Fruit fly (Drosophila melanogaster) whole organism, embryonic: ENCODE measurements around the gene CG32369.
A peak's percentile ranks its signal among the peaks of the same experiment; 100 is the strongest.

Experiments used
- Antp ChIP-seq: fragments of 200-800 bp; sonication (Bioruptor generic); optimal IDR thresholded peaks from 3 replicates; lab custom pipeline; 2016; ENCODE audit warnings: missing biosample characterization, missing genetic modification characterization
- Asciz ChIP-seq: fragments of 200-800 bp; sonication (Bioruptor generic); optimal IDR thresholded peaks from 2 replicates; lab custom pipeline; 2017; ENCODE audit warnings: missing biosample characterization, mild to moderate bottlenecking, missing genetic modification characterization, missing genetic modification reagents
- CG10321 ChIP-seq: fragments of 200-800 bp; sonication (Bioruptor generic); IDR thresholded peaks from 2 replicates; pipeline ENCODE4 v1.3.6; 2022; ENCODE audit warnings: missing biosample characterization, missing genetic modification characterization
- CG11398 ChIP-seq: fragments of 200-800 bp; sonication (Bioruptor generic); optimal IDR thresholded peaks from 2 replicates; lab custom pipeline; 2016; ENCODE audit warnings: missing biosample characterization, missing genetic modification characterization
- CG11723 ChIP-seq: fragments of 200-800 bp; sonication (Bioruptor generic); optimal IDR thresholded peaks from 2 replicates; lab custom pipeline; 2017; ENCODE audit warnings: missing biosample characterization, mild to moderate bottlenecking, missing genetic modification characterization
- CG12236 ChIP-seq: fragments of 200-800 bp; sonication (Bioruptor generic); optimal IDR thresholded peaks from 2 replicates; lab custom pipeline; 2016; ENCODE audit warnings: missing biosample characterization, missing genetic modification characterization
- CG16863 ChIP-seq: fragments of 200-800 bp; sonication (Bioruptor generic); optimal IDR thresholded peaks from 3 replicates; lab custom pipeline; 2016; ENCODE audit warnings: missing biosample characterization, missing genetic modification characterization
- CG2875 ChIP-seq: fragments of 200-800 bp; sonication (Bioruptor generic); optimal IDR thresholded peaks from 2 replicates; lab custom pipeline; 2017; ENCODE audit warnings: missing biosample characterization, mild to moderate bottlenecking, missing genetic modification characterization, missing genetic modification reagents
- CG30431 ChIP-seq: fragments of 200-800 bp; sonication (Bioruptor generic); optimal IDR thresholded peaks from 2 replicates; lab custom pipeline; 2017; ENCODE audit warnings: missing biosample characterization, missing genetic modification characterization
- CG3065 ChIP-seq: fragments of 200-800 bp; sonication (Bioruptor generic); optimal IDR thresholded peaks from 2 replicates; lab custom pipeline; 2016; ENCODE audit warnings: missing biosample characterization, missing genetic modification characterization
- CG43689 ChIP-seq: fragments of 200-800 bp; sonication (Bioruptor generic); IDR thresholded peaks from 2 replicates; pipeline ENCODE4 v1.3.6; 2022; ENCODE audit warnings: missing biosample characterization, missing genetic modification characterization
- CHES-1-like ChIP-seq: fragments of 200-800 bp; sonication (Bioruptor generic); optimal IDR thresholded peaks from 2 replicates; lab custom pipeline; 2016; ENCODE audit warnings: missing biosample characterization, missing genetic modification characterization
- Chrac-16 ChIP-seq: fragments of 200-800 bp; sonication (Bioruptor generic); optimal IDR thresholded peaks from 3 replicates; lab custom pipeline; 2016; ENCODE audit warnings: missing biosample characterization, missing genetic modification characterization
- CrebB ChIP-seq: fragments of 200-800 bp; sonication (Bioruptor generic); optimal IDR thresholded peaks from 3 replicates; lab custom pipeline; 2018; ENCODE audit warnings: missing biosample characterization, mild to moderate bottlenecking, missing genetic modification characterization
- Dad ChIP-seq: fragments of 200-800 bp; sonication (Bioruptor generic); optimal IDR thresholded peaks from 3 replicates; lab custom pipeline; 2016; ENCODE audit warnings: missing biosample characterization, missing genetic modification characterization
- Dek ChIP-seq: fragments of 200-800 bp; sonication (Bioruptor generic); optimal IDR thresholded peaks from 3 replicates; lab custom pipeline; 2019; ENCODE audit warnings: missing biosample characterization, mild to moderate bottlenecking, missing genetic modification characterization, moderate library complexity
- Drgx ChIP-seq: fragments of 200-800 bp; sonication (Bioruptor generic); IDR thresholded peaks from 2 replicates; pipeline ENCODE4 v1.3.6; 2022; ENCODE audit warnings: missing biosample characterization, missing genetic modification characterization
- Hand ChIP-seq: fragments of 200-800 bp; sonication (Bioruptor generic); optimal IDR thresholded peaks from 2 replicates; lab custom pipeline; 2017; ENCODE audit warnings: mild to moderate bottlenecking, missing biosample characterization, missing genetic modification reagents, missing genetic modification characterization
- Hr39 ChIP-seq: fragments of >200 bp; optimal IDR thresholded peaks from 2 replicates; lab custom pipeline; 2017
- Hr78 ChIP-seq, 2 experiments: fragments of 200-800 bp in 1 of 2; fragments of >200 bp in 1 of 2; sonication (Bioruptor generic) in 1 of 2; optimal IDR thresholded peaks; 2 replicates each; lab custom pipeline; 2017 to 2019; ENCODE audit warnings: missing biosample characterization in 2 of 2, missing genetic modification characterization in 2 of 2, mild to moderate bottlenecking in 1 of 2, moderate library complexity in 1 of 2
- MESR4 ChIP-seq: fragments of 200-800 bp; sonication (Bioruptor generic); optimal IDR thresholded peaks from 2 replicates; lab custom pipeline; 2018; ENCODE audit warnings: missing biosample characterization, mild to moderate bottlenecking, missing genetic modification characterization, moderate library complexity
- Nf-YC ChIP-seq: fragments of 200-800 bp; optimal IDR thresholded peaks from 3 replicates; lab custom pipeline; 2019; ENCODE audit warnings: missing biosample characterization, mild to moderate bottlenecking, missing genetic modification characterization, moderate library complexity
- Scr ChIP-seq: fragments of 200-800 bp; sonication (Bioruptor generic); IDR thresholded peaks from 2 replicates; pipeline ENCODE4 v1.3.6; 2022; ENCODE audit warnings: missing biosample characterization, missing genetic modification characterization; ENCODE audit not compliant: partially characterized antibody
- Side ChIP-seq: fragments of 200-800 bp; sonication (Bioruptor generic); optimal IDR thresholded peaks from 2 replicates; lab custom pipeline; 2016; ENCODE audit warnings: missing biosample characterization, missing genetic modification characterization
- Spps ChIP-seq: fragments of 200-800 bp; sonication (Bioruptor generic); optimal IDR thresholded peaks from 2 replicates; lab custom pipeline; 2018; ENCODE audit warnings: missing biosample characterization, mild to moderate bottlenecking, missing genetic modification characterization
- Ssrp ChIP-seq: fragments of 200-800 bp; sonication (Bioruptor generic); optimal IDR thresholded peaks from 2 replicates; lab custom pipeline; 2018; ENCODE audit warnings: missing biosample characterization, mild to moderate bottlenecking, missing genetic modification characterization, moderate library complexity
- Usf ChIP-seq: fragments of 200-800 bp; sonication (Bioruptor generic); optimal IDR thresholded peaks from 2 replicates; lab custom pipeline; 2017; ENCODE audit warnings: missing genotype, missing biosample characterization, missing genetic modification characterization
- Vsx1 ChIP-seq: fragments of 200-800 bp; sonication (Bioruptor generic); optimal IDR thresholded peaks from 2 replicates; lab custom pipeline; 2017; ENCODE audit warnings: missing biosample characterization, mild to moderate bottlenecking, missing genetic modification characterization, missing genetic modification reagents
- ac ChIP-seq: fragments of 200-800 bp; sonication (Bioruptor generic); optimal IDR thresholded peaks from 3 replicates; lab custom pipeline; 2017; ENCODE audit warnings: missing biosample characterization, mild to moderate bottlenecking, missing genetic modification characterization
- az2 ChIP-seq: fragments of 200-800 bp; sonication (Bioruptor generic); optimal IDR thresholded peaks from 3 replicates; lab custom pipeline; 2016; ENCODE audit warnings: missing biosample characterization, missing genetic modification characterization
- bowl ChIP-seq: fragments of 200-800 bp; sonication (Bioruptor generic); IDR thresholded peaks from 2 replicates; pipeline ENCODE4 v1.3.6; 2022; ENCODE audit warnings: missing biosample characterization, missing genetic modification characterization
- crp ChIP-seq, 2 experiments: fragments of 200-800 bp; sonication (Bioruptor generic); optimal IDR thresholded peaks; 2 replicates in 1 of 2; 3 replicates in 1 of 2; lab custom pipeline; 2017; ENCODE audit warnings: missing biosample characterization in 2 of 2, missing genetic modification characterization in 2 of 2, mild to moderate bottlenecking in 1 of 2, moderate library complexity in 1 of 2
- fd96Cb ChIP-seq: fragments of 200-800 bp; sonication (Bioruptor generic); optimal IDR thresholded peaks from 2 replicates; lab custom pipeline; 2018; ENCODE audit warnings: missing biosample characterization, mild to moderate bottlenecking, missing genetic modification characterization, moderate library complexity
- grau ChIP-seq: fragments of 200-800 bp; optimal IDR thresholded peaks from 3 replicates; lab custom pipeline; 2019; ENCODE audit warnings: missing biosample characterization, mild to moderate bottlenecking, missing genetic modification characterization, moderate library complexity
- ken ChIP-seq: fragments of 200-800 bp; sonication (Bioruptor generic); IDR thresholded peaks from 3 replicates; pipeline ENCODE4 v1.3.6; 2022; ENCODE audit warnings: missing biosample characterization, missing genetic modification characterization
- klu ChIP-seq: fragments of 200-800 bp; sonication (Bioruptor generic); IDR thresholded peaks from 2 replicates; pipeline ENCODE4 v1.3.6; 2022; ENCODE audit warnings: missing biosample characterization, missing genetic modification characterization
- knrl ChIP-seq: fragments of 200-800 bp; sonication (Bioruptor generic); IDR thresholded peaks from 3 replicates; pipeline ENCODE4 v1.3.6; 2022; ENCODE audit warnings: missing biosample characterization, missing genetic modification characterization; ENCODE audit not compliant: partially characterized antibody
- mirr ChIP-seq: fragments of 200-800 bp; sonication (Bioruptor generic); optimal IDR thresholded peaks from 3 replicates; lab custom pipeline; 2018; ENCODE audit warnings: missing biosample characterization, mild to moderate bottlenecking, missing genetic modification characterization
- nom ChIP-seq: fragments of 200-800 bp; sonication (Bioruptor generic); optimal IDR thresholded peaks from 2 replicates; lab custom pipeline; 2017; ENCODE audit warnings: missing biosample characterization, missing genetic modification characterization, mild to moderate bottlenecking, moderate library complexity, missing genetic modification reagents
- oc ChIP-seq: fragments of 200-800 bp; sonication (Bioruptor generic); optimal IDR thresholded peaks from 2 replicates; lab custom pipeline; 2018; ENCODE audit warnings: missing biosample characterization, mild to moderate bottlenecking, missing genetic modification characterization, moderate library complexity
- p53 ChIP-seq: fragments of 200-800 bp; sonication (Bioruptor generic); optimal IDR thresholded peaks from 2 replicates; lab custom pipeline; 2016; ENCODE audit warnings: missing biosample characterization, missing genetic modification characterization
- phol ChIP-seq: fragments of 200-800 bp; sonication (Bioruptor generic); optimal IDR thresholded peaks from 3 replicates; lab custom pipeline; 2018; ENCODE audit warnings: missing biosample characterization, mild to moderate bottlenecking, missing genetic modification characterization, moderate library complexity
- sens ChIP-seq: fragments of 200-800 bp; sonication (Bioruptor generic); peaks from one replicate; lab custom pipeline; 2016; ENCODE audit warnings: missing biosample characterization, missing genetic modification characterization
- sqz ChIP-seq: fragments of 200-800 bp; sonication (Bioruptor generic); optimal IDR thresholded peaks from 3 replicates; lab custom pipeline; 2018; ENCODE audit warnings: missing biosample characterization, mild to moderate bottlenecking, missing genetic modification characterization
- tna ChIP-seq: fragments of 200-800 bp; sonication (Bioruptor generic); IDR thresholded peaks from 2 replicates; pipeline ENCODE4 v1.3.6; 2022; ENCODE audit warnings: missing biosample characterization, missing genetic modification characterization; ENCODE audit not compliant: partially characterized antibody
- unc-4 ChIP-seq: fragments of 200-800 bp; sonication (Bioruptor generic); IDR thresholded peaks from 2 replicates; pipeline ENCODE4 v1.3.6; 2022; ENCODE audit warnings: missing biosample characterization, missing genetic modification characterization; ENCODE audit not compliant: partially characterized antibody
- unpg ChIP-seq: fragments of 200-800 bp; sonication (Bioruptor generic); optimal IDR thresholded peaks from 3 replicates; lab custom pipeline; 2018; ENCODE audit warnings: missing biosample characterization, mild to moderate bottlenecking, missing genetic modification characterization, moderate library complexity
- z ChIP-seq: fragments of 200-800 bp; sonication (Bioruptor generic); IDR thresholded peaks from 3 replicates; pipeline ENCODE4 v1.3.6; 2022; ENCODE audit warnings: missing biosample characterization, missing genetic modification characterization
- zen ChIP-seq: fragments of 200-800 bp; sonication (Bioruptor generic); optimal IDR thresholded peaks from 3 replicates; lab custom pipeline; 2018; ENCODE audit warnings: missing biosample characterization, mild to moderate bottlenecking, missing genetic modification characterization, moderate library complexity
- zfh2 ChIP-seq: fragments of 200-800 bp; sonication (Bioruptor generic); optimal IDR thresholded peaks from 2 replicates; lab custom pipeline; 2016; ENCODE audit warnings: missing biosample characterization, missing genetic modification characterization

CG32369 gene

dm6 chr3L:7811594-7811993 is 2.0 kb upstream of the CG32369 start (continued):
- TF ChIP-seq az2 (no peak), CG12236 (GFP tag; lab: Kevin White, UChicago) (no peak), CG2875 (GFP tag; lab: Kevin White, UChicago) (no peak), zen (tag; lab: Kevin White, UChicago) (no peak), Chrac-16 (no peak), mirr (GFP tag; lab: Kevin White, UChicago) (peak; percentile 11), crp (GFP tag; optimal IDR thresholded peaks at IDR 0.05; lab: Kevin White, UChicago) (peak in 1 of 2 experiments; percentile 13), Hr78 (GFP tag; optimal IDR thresholded peaks at IDR 0.05; lab: Kevin White, UChicago) (peak in 1 of 2 experiments; percentile 41)

dm6 chr3L:7810924-7811323 is 1.3 kb upstream of the CG32369 start:
- TF ChIP-seq Antp: no peak
- no peak for TF ChIP-seq z (GFP tag; lab: Robert Waterston, UW)
- TF ChIP-seq grau (tag; lab: Kevin White, UChicago): peak; percentile 36
- no peak for TF ChIP-seq CG11723 (GFP tag; lab: Kevin White, UChicago)
- TF ChIP-seq Dad: no peak
- no peak for TF ChIP-seq Vsx1 (GFP tag; lab: Kevin White, UChicago)
- no peak for TF ChIP-seq unc-4 (GFP tag; lab: Robert Waterston, UW)
- TF ChIP-seq p53 (GFP tag; lab: Kevin White, UChicago): no peak
- TF ChIP-seq Side (GFP tag; lab: Kevin White, UChicago): no peak
- TF ChIP-seq Drgx (GFP tag; lab: Robert Waterston, UW): no peak
- TF ChIP-seq Nf-YC (tag; lab: Kevin White, UChicago): no peak
- peak; percentile 50 for TF ChIP-seq unpg (GFP tag; lab: Kevin White, UChicago)
- no peak for TF ChIP-seq CG3065 (GFP tag; lab: Kevin White, UChicago)
- no peak for TF ChIP-seq CrebB (tag; lab: Kevin White, UChicago)
- TF ChIP-seq phol: peak; percentile 44
- no peak for TF ChIP-seq CG43689 (GFP tag; lab: Robert Waterston, UW)
- no peak for TF ChIP-seq sens (GFP tag; lab: Kevin White, UChicago)
- TF ChIP-seq bowl (GFP tag; lab: Robert Waterston, UW): no peak
- no peak for TF ChIP-seq Scr (GFP tag; lab: Robert Waterston, UW)
- TF ChIP-seq Dek: peak; percentile 2
- TF ChIP-seq zfh2: no peak
- TF ChIP-seq ac (GFP tag; lab: Kevin White, UChicago): no peak
- peak; percentile 15 for TF ChIP-seq oc (tag; lab: Kevin White, UChicago)
- no peak for TF ChIP-seq knrl
- TF ChIP-seq Hr39 (lab: Kevin White, UChicago): no peak
- no peak for TF ChIP-seq fd96Cb
- TF ChIP-seq klu (GFP tag; lab: Robert Waterston, UW): no peak
- peak; percentile 19 for TF ChIP-seq Ssrp (tag; lab: Kevin White, UChicago)
- TF ChIP-seq tna (GFP tag; lab: Robert Waterston, UW): no peak
- no peak for TF ChIP-seq ken
- no peak for TF ChIP-seq CG11398 (GFP tag; lab: Kevin White, UChicago)
- TF ChIP-seq CG10321 (GFP tag; lab: Robert Waterston, UW): no peak
- no peak for TF ChIP-seq CG16863 (GFP tag; lab: Kevin White, UChicago)
- no peak for TF ChIP-seq CHES-1-like (GFP tag; lab: Kevin White, UChicago)
- no peak for TF ChIP-seq nom
- TF ChIP-seq Asciz (GFP tag; lab: Kevin White, UChicago): peak; percentile 28
- TF ChIP-seq Usf (GFP tag; lab: Kevin White, UChicago): no peak
- no peak for TF ChIP-seq Hand (GFP tag; lab: Kevin White, UChicago)
- no peak for TF ChIP-seq Spps (tag; lab: Kevin White, UChicago)
- TF ChIP-seq CG30431: no peak
- TF ChIP-seq sqz (GFP tag; lab: Kevin White, UChicago): peak; percentile 35
- TF ChIP-seq MESR4: no peak
